Fruit fly (Drosophila melanogaster) whole organism, embryonic: Measurements from ENCODE around the gene CG8119.

Source experiments
- B-H2 ChIP-seq: fragments of 200-800 bp; sonication (Bioruptor generic); optimal IDR thresholded peaks from 2 replicates; lab custom pipeline; 2018; ENCODE audit warnings: missing biosample characterization, mild to moderate bottlenecking, missing genetic modification characterization
- CG10147 ChIP-seq: fragments of 200-800 bp; sonication (Bioruptor generic); optimal IDR thresholded peaks from 2 replicates; lab custom pipeline; 2019; ENCODE audit warnings: missing biosample characterization, mild to moderate bottlenecking, missing genetic modification characterization, moderate library complexity
- CG11695 ChIP-seq: fragments of 200-800 bp; sonication (Bioruptor generic); IDR thresholded peaks from 3 replicates; pipeline ENCODE4 v1.3.6; 2022; ENCODE audit warnings: missing biosample characterization, missing genetic modification characterization
- CG12744 ChIP-seq: fragments of 200-800 bp; sonication (Bioruptor generic); optimal IDR thresholded peaks from 2 replicates; lab custom pipeline; 2016; ENCODE audit warnings: missing biosample characterization, missing genetic modification characterization
- CG15073 ChIP-seq: fragments of 200-800 bp; sonication (Bioruptor generic); optimal IDR thresholded peaks from 2 replicates; lab custom pipeline; 2016; ENCODE audit warnings: missing biosample characterization, missing genetic modification characterization
- CG17186 ChIP-seq: fragments of 200-800 bp; sonication (Bioruptor generic); optimal IDR thresholded peaks from 3 replicates; lab custom pipeline; 2017; ENCODE audit warnings: missing biosample characterization, missing genetic modification reagents, missing genetic modification characterization
- CG1832 ChIP-seq: fragments of 200-800 bp; sonication (Bioruptor generic); optimal IDR thresholded peaks from 2 replicates; lab custom pipeline; 2017; ENCODE audit warnings: missing biosample characterization, mild to moderate bottlenecking, missing genetic modification characterization, inconsistent platforms
- CG18764 ChIP-seq: fragments of 200-800 bp; sonication (Bioruptor generic); optimal IDR thresholded peaks from 3 replicates; lab custom pipeline; 2016; ENCODE audit warnings: missing biosample characterization, missing genetic modification characterization
- CG30403 ChIP-seq: fragments of 200-800 bp; sonication (Bioruptor generic); optimal IDR thresholded peaks from 3 replicates; lab custom pipeline; 2016; ENCODE audit warnings: missing biosample characterization, missing genetic modification characterization
- CG32767 ChIP-seq: fragments of 200-800 bp; sonication (Bioruptor generic); IDR thresholded peaks from 2 replicates; pipeline ENCODE4 v1.3.6; 2022; ENCODE audit warnings: missing biosample characterization, missing genetic modification characterization
- CG3407 ChIP-seq: fragments of 200-800 bp; sonication (Bioruptor generic); optimal IDR thresholded peaks from 2 replicates; lab custom pipeline; 2018; ENCODE audit warnings: missing biosample characterization, mild to moderate bottlenecking, missing genetic modification characterization
- CG4820 ChIP-seq: fragments of 200-800 bp; sonication (Bioruptor generic); optimal IDR thresholded peaks from 3 replicates; lab custom pipeline; 2016; ENCODE audit warnings: missing biosample characterization, missing genetic modification characterization
- CG7839 ChIP-seq: fragments of 200-800 bp; sonication (Bioruptor generic); optimal IDR thresholded peaks from 3 replicates; lab custom pipeline; 2018; ENCODE audit warnings: missing biosample characterization, mild to moderate bottlenecking, missing genetic modification characterization, moderate library complexity
- CG8089 ChIP-seq: fragments of 200-800 bp; sonication (Bioruptor generic); optimal IDR thresholded peaks from 3 replicates; lab custom pipeline; 2016; ENCODE audit warnings: missing biosample characterization, missing genetic modification characterization
- CG8281 ChIP-seq: fragments of 200-800 bp; sonication (Bioruptor generic); optimal IDR thresholded peaks from 2 replicates; lab custom pipeline; 2018; ENCODE audit warnings: missing biosample characterization, mild to moderate bottlenecking, missing genetic modification characterization, moderate library complexity
- CG8765 ChIP-seq: fragments of 200-800 bp; sonication (Bioruptor generic); IDR thresholded peaks from 2 replicates; pipeline ENCODE4 v1.3.6; 2022; ENCODE audit warnings: missing biosample characterization, missing genetic modification characterization
- CG9797 ChIP-seq: fragments of 200-800 bp; sonication (Bioruptor generic); optimal IDR thresholded peaks from 3 replicates; lab custom pipeline; 2018; ENCODE audit warnings: missing biosample characterization, mild to moderate bottlenecking, missing genetic modification characterization
- CTCF ChIP-seq: fragments of 200-800 bp; sonication (Bioruptor generic); optimal IDR thresholded peaks from 2 replicates; lab custom pipeline; 2017; ENCODE audit warnings: missing biosample characterization, mild to moderate bottlenecking, missing genetic modification characterization, moderate library complexity
- Dad ChIP-seq: fragments of 200-800 bp; sonication (Bioruptor generic); optimal IDR thresholded peaks from 3 replicates; lab custom pipeline; 2016; ENCODE audit warnings: missing biosample characterization, missing genetic modification characterization
- ERR ChIP-seq: fragments of 200-800 bp; sonication (Bioruptor generic); optimal IDR thresholded peaks from 2 replicates; lab custom pipeline; 2016; ENCODE audit warnings: missing biosample characterization, missing genetic modification characterization
- Fer1 ChIP-seq: fragments of 200-800 bp; sonication (Bioruptor generic); optimal IDR thresholded peaks from 2 replicates; lab custom pipeline; 2017; ENCODE audit warnings: missing biosample characterization, mild to moderate bottlenecking, missing genetic modification characterization
- HmgZ ChIP-seq: fragments of 200-800 bp; sonication (Bioruptor generic); optimal IDR thresholded peaks from 2 replicates; lab custom pipeline; 2018; ENCODE audit warnings: missing biosample characterization, mild to moderate bottlenecking, missing genetic modification characterization
- MESR4 ChIP-seq: fragments of 200-800 bp; sonication (Bioruptor generic); optimal IDR thresholded peaks from 2 replicates; lab custom pipeline; 2018; ENCODE audit warnings: missing biosample characterization, mild to moderate bottlenecking, missing genetic modification characterization, moderate library complexity
- Meics ChIP-seq: fragments of 200-800 bp; sonication (Bioruptor generic); optimal IDR thresholded peaks from 2 replicates; lab custom pipeline; 2017; ENCODE audit warnings: missing biosample characterization, mild to moderate bottlenecking, missing genetic modification characterization
- Oaz ChIP-seq: fragments of 200-800 bp; sonication (Bioruptor generic); IDR thresholded peaks from 2 replicates; pipeline ENCODE4 v1.3.6; 2022; ENCODE audit warnings: missing biosample characterization, missing genetic modification characterization
- Opbp ChIP-seq: fragments of 200-800 bp; sonication (Bioruptor generic); IDR thresholded peaks from 3 replicates; pipeline ENCODE4 v1.3.6; 2022; ENCODE audit warnings: missing biosample characterization, missing genetic modification characterization; ENCODE audit not compliant: partially characterized antibody
- Six4 ChIP-seq: fragments of 200-800 bp; sonication (Bioruptor generic); optimal IDR thresholded peaks from 2 replicates; lab custom pipeline; 2016; ENCODE audit warnings: missing biosample characterization, missing genetic modification characterization
- Sry-β ChIP-seq: fragments of 200-800 bp; sonication (Bioruptor generic); optimal IDR thresholded peaks from 2 replicates; lab custom pipeline; 2018; ENCODE audit warnings: missing biosample characterization, mild to moderate bottlenecking, missing genetic modification characterization, moderate library complexity
- Sry-δ ChIP-seq: fragments of 200-800 bp; sonication (Bioruptor generic); optimal IDR thresholded peaks from 2 replicates; lab custom pipeline; 2016; ENCODE audit warnings: missing biosample characterization, missing genetic modification characterization
- Taf1 ChIP-seq: fragments of 200-800 bp; sonication (Bioruptor generic); IDR thresholded peaks from 2 replicates; pipeline ENCODE4 v1.3.6; 2022; ENCODE audit warnings: missing biosample characterization, missing genetic modification characterization
- abd-A ChIP-seq: fragments of 200-800 bp; sonication (Bioruptor generic); optimal IDR thresholded peaks from 3 replicates; lab custom pipeline; 2019; ENCODE audit warnings: missing biosample characterization, mild to moderate bottlenecking, missing genetic modification characterization, moderate library complexity
- ac ChIP-seq: fragments of 200-800 bp; sonication (Bioruptor generic); optimal IDR thresholded peaks from 3 replicates; lab custom pipeline; 2017; ENCODE audit warnings: missing biosample characterization, mild to moderate bottlenecking, missing genetic modification characterization
- al ChIP-seq: fragments of 200-800 bp; sonication (Bioruptor generic); IDR thresholded peaks from 2 replicates; pipeline ENCODE4 v1.3.6; 2022; ENCODE audit warnings: missing biosample characterization, missing genetic modification characterization
- ash1 ChIP-seq: fragments of 200-800 bp; sonication (Bioruptor generic); optimal IDR thresholded peaks from 2 replicates; lab custom pipeline; 2018; ENCODE audit warnings: missing biosample characterization, mild to moderate bottlenecking, missing genetic modification characterization
- btn ChIP-seq: fragments of 200-800 bp; sonication (Bioruptor generic); optimal IDR thresholded peaks from 2 replicates; lab custom pipeline; 2016; ENCODE audit warnings: missing biosample characterization, missing genetic modification characterization
- cas ChIP-seq: fragments of 200-800 bp; sonication (Bioruptor generic); IDR thresholded peaks from 2 replicates; pipeline ENCODE4 v1.3.6; 2022; ENCODE audit warnings: missing biosample characterization, missing genetic modification characterization
- chm ChIP-seq: fragments of 200-800 bp; sonication (Bioruptor generic); IDR thresholded peaks from 2 replicates; pipeline ENCODE4 v1.3.6; 2022; ENCODE audit warnings: missing biosample characterization, missing genetic modification characterization
- dati ChIP-seq: fragments of 200-800 bp; sonication (Bioruptor generic); IDR thresholded peaks from 2 replicates; pipeline ENCODE4 v1.3.6; 2022; ENCODE audit warnings: missing biosample characterization, missing genetic modification characterization
- gcm2 ChIP-seq: fragments of 200-800 bp; sonication (Bioruptor generic); optimal IDR thresholded peaks from 2 replicates; lab custom pipeline; 2016; ENCODE audit warnings: missing biosample characterization, missing genetic modification characterization
- hth ChIP-seq: fragments of >200 bp; optimal IDR thresholded peaks from 2 replicates; lab custom pipeline; 2017; ENCODE audit warnings: inconsistent platforms
- ken ChIP-seq: fragments of 200-800 bp; sonication (Bioruptor generic); IDR thresholded peaks from 3 replicates; pipeline ENCODE4 v1.3.6; 2022; ENCODE audit warnings: missing biosample characterization, missing genetic modification characterization
- maf-S ChIP-seq: fragments of 200-800 bp; sonication (Bioruptor generic); optimal IDR thresholded peaks from 2 replicates; lab custom pipeline; 2016; ENCODE audit warnings: missing biosample characterization, missing genetic modification characterization
- nerfin-1 ChIP-seq: fragments of 200-800 bp; sonication (Bioruptor generic); optimal IDR thresholded peaks from 3 replicates; lab custom pipeline; 2019; ENCODE audit warnings: missing biosample characterization, mild to moderate bottlenecking, missing genetic modification characterization, moderate library complexity
- nmo ChIP-seq: fragments of 200-800 bp; sonication (Bioruptor generic); optimal IDR thresholded peaks from 2 replicates; lab custom pipeline; 2018; ENCODE audit warnings: missing biosample characterization, mild to moderate bottlenecking, missing genetic modification characterization, moderate library complexity
- prd ChIP-seq, 3 experiments: fragments of >200 bp in 2 of 3; fragments of 200-800 bp in 1 of 3; sonication (Bioruptor generic) in 1 of 3; optimal IDR thresholded peaks in 2 of 3; IDR thresholded peaks in 1 of 3; 2 replicates in 2 of 3; 3 replicates in 1 of 3; pipeline versions ENCODE4 v1.3.6 to Lab custom; 2017 to 2022; ENCODE audit warnings: missing biosample characterization in 1 of 3, missing genetic modification characterization in 1 of 3
- pzg ChIP-seq: fragments of 200-800 bp; sonication (Bioruptor generic); optimal IDR thresholded peaks from 3 replicates; lab custom pipeline; 2018; ENCODE audit warnings: missing biosample characterization, mild to moderate bottlenecking, missing genetic modification characterization, moderate library complexity
- slou ChIP-seq: fragments of 200-800 bp; sonication (Bioruptor generic); optimal IDR thresholded peaks from 3 replicates; lab custom pipeline; 2016; ENCODE audit warnings: missing biosample characterization, missing genetic modification characterization
- tap ChIP-seq: fragments of 200-800 bp; optimal IDR thresholded peaks from 3 replicates; lab custom pipeline; 2019; ENCODE audit warnings: missing biosample characterization, mild to moderate bottlenecking, missing genetic modification characterization, moderate library complexity
- tgo ChIP-seq: fragments of 200-800 bp; sonication (Bioruptor generic); IDR thresholded peaks from 3 replicates; pipeline ENCODE4 v1.3.6; 2022; ENCODE audit warnings: missing biosample characterization, missing genetic modification characterization
- unc-4 ChIP-seq: fragments of 200-800 bp; sonication (Bioruptor generic); IDR thresholded peaks from 2 replicates; pipeline ENCODE4 v1.3.6; 2022; ENCODE audit warnings: missing biosample characterization, missing genetic modification characterization; ENCODE audit not compliant: partially characterized antibody
- zf30C ChIP-seq: fragments of 200-800 bp; sonication (Bioruptor generic); optimal IDR thresholded peaks from 3 replicates; lab custom pipeline; 2018; ENCODE audit warnings: missing biosample characterization, mild to moderate bottlenecking, missing genetic modification characterization

CG8119 gene

dm6 chrX:15696854-15697540, 34.6 kb downstream of the CG8119 start, which contains the start of gene CG8128 (continued):
- TF ChIP-seq zf30C (GFP tag; lab: Kevin White, UChicago) (no peak), CG32767 (GFP tag; lab: Robert Waterston, UW) (no peak), CG17186 (GFP tag; lab: Kevin White, UChicago) (peak; percentile 33), maf-S (no peak), abd-A (tag; lab: Kevin White, UChicago) (no peak), nerfin-1 (tag; lab: Kevin White, UChicago) (no peak), dati (GFP tag; lab: Robert Waterston, UW) (no peak), pzg (peak; percentile 45), al (GFP tag; lab: Robert Waterston, UW) (no peak), cas (GFP tag; lab: Robert Waterston, UW) (no peak), ERR (GFP tag; lab: Kevin White, UChicago) (no peak), Fer1 (GFP tag; lab: Kevin White, UChicago) (no peak), Meics (no peak), CG3407 (GFP tag; lab: Kevin White, UChicago) (no peak), HmgZ (tag; lab: Kevin White, UChicago) (no peak), Oaz (GFP tag; lab: Robert Waterston, UW) (no peak), prd (optimal IDR thresholded peaks at IDR 0.05; lab: Kevin White, UChicago) (no peak), prd (GFP tag; IDR thresholded peaks at IDR 0.05; lab: Robert Waterston, UW) (0 out of 3 replicates have a peak, but pooled peaks have one; percentile 32), CG9797 (GFP tag; lab: Kevin White, UChicago) (no peak), CG18764 (no peak), gcm2 (no peak), CG11695 (GFP tag; lab: Robert Waterston, UW) (no peak), CG8089 (no peak), ken (GFP tag; lab: Robert Waterston, UW) (no peak), Dad (GFP tag; lab: Kevin White, UChicago) (no peak), tgo (GFP tag; lab: Robert Waterston, UW) (no peak), B-H2 (GFP tag; lab: Kevin White, UChicago) (no peak), CG4820 (GFP tag; lab: Kevin White, UChicago) (no peak), MESR4 (no peak), hth (no peak), ac (no peak), chm (GFP tag; lab: Robert Waterston, UW) (no peak), tap (tag; lab: Kevin White, UChicago) (no peak), CG30403 (GFP tag; lab: Kevin White, UChicago) (no peak), Sry-δ (GFP tag; lab: Kevin White, UChicago) (peak; percentile 46), CG10147 (GFP tag; lab: Kevin White, UChicago) (no peak), Opbp (GFP tag; lab: Robert Waterston, UW) (0 out of 3 replicates have a peak, but pooled peaks have one; percentile 39), unc-4 (no peak), Taf1 (GFP tag; lab: Robert Waterston, UW) (no peak), CG7839 (tag; lab: Kevin White, UChicago) (peak; percentile 16), nmo (GFP tag; lab: Kevin White, UChicago) (peak; percentile 30), CG1832 (GFP tag; lab: Kevin White, UChicago) (no peak), CG8765 (GFP tag; lab: Robert Waterston, UW) (no peak), CG12744 (GFP tag; lab: Kevin White, UChicago) (no peak), slou (no peak), ash1 (no peak), CTCF (GFP tag; lab: Kevin White, UChicago) (no peak), Six4 (no peak), CG15073 (GFP tag; lab: Kevin White, UChicago) (no peak), btn (GFP tag; lab: Kevin White, UChicago) (no peak), Sry-β (GFP tag; lab: Kevin White, UChicago) (peak; percentile 94), CG8281 (no peak)
